Worm (Caenorhabditis elegans) whole organism, late embryonic: ENCODE data around the gene clc-17.

Experiments
- ama-1 ChIP-seq: fragments of 150-350 bp; optimal IDR thresholded peaks from 2 replicates; lab custom pipeline; 2014
- ceh-18 ChIP-seq: sonication (generic microtip); optimal IDR thresholded peaks from 2 replicates; lab custom pipeline; 2016; ENCODE audit warnings: missing genetic modification characterization, missing compliant biosample characterization
- ceh-22 ChIP-seq: sonication (generic microtip); optimal IDR thresholded peaks from 2 replicates; lab custom pipeline; 2017; ENCODE audit warnings: missing biosample characterization, missing genetic modification characterization
- eyg-1 ChIP-seq: sonication (generic microtip); optimal IDR thresholded peaks from 2 replicates; lab custom pipeline; 2016; ENCODE audit warnings: missing genotype, missing genetic modification characterization, missing compliant biosample characterization
- hlh-30 ChIP-seq: sonication (generic microtip); optimal IDR thresholded peaks from 2 replicates; lab custom pipeline; 2017; ENCODE audit warnings: antibody characterized with exemption, missing genetic modification characterization, missing compliant biosample characterization; ENCODE audit not compliant: insufficient read depth
- nhr-11 ChIP-seq: fragments of 150-350 bp; optimal IDR thresholded peaks from 2 replicates; lab custom pipeline; 2014; ENCODE audit warnings: missing biosample characterization, missing genetic modification characterization
- pag-3 ChIP-seq: sonication (generic microtip); optimal IDR thresholded peaks from 2 replicates; lab custom pipeline; 2016; ENCODE audit warnings: missing compliant biosample characterization, missing genetic modification characterization, borderline replicate concordance
- sox-2 ChIP-seq: fragments of 200-800 bp; sonication (Bioruptor generic); IDR thresholded peaks from 2 replicates; pipeline ENCODE4 v1.3.6; 2022; ENCODE audit warnings: missing genetic modification reagents, missing genetic modification characterization, missing compliant biosample characterization
- tbx-2 ChIP-seq: sonication (generic microtip); optimal IDR thresholded peaks from 2 replicates; lab custom pipeline; 2016; ENCODE audit warnings: missing genetic modification characterization, missing compliant biosample characterization
- unc-55 ChIP-seq: sonication (generic microtip); optimal IDR thresholded peaks from 2 replicates; lab custom pipeline; 2017; ENCODE audit warnings: missing biosample characterization, missing genetic modification reagents, missing genetic modification characterization

- TF ChIP-seq hlh-30 (no peak), pag-3 (no peak), unc-55 (GFP tag; lab: Kevin White, UChicago) (no peak), sox-2 (GFP tag; lab: Robert Waterston, UW) (no peak), nhr-11 (no peak), ceh-18 (tag; lab: Kevin White, UChicago) (no peak), eyg-1 (tag; lab: Kevin White, UChicago) (no peak), ama-1 (lab: Kevin White, UChicago) (no peak), ceh-22 (no peak), tbx-2 (tag; lab: Kevin White, UChicago) (no peak)
Measured at ce11 chrX:11068334-11068733, 38.8 kb upstream of the clc-17 start, which contains the start of gene apt-9.
